Worm (Caenorhabditis elegans) whole organism, late embryonic: ENCODE data around the gene ZK154.6.

Experiments
- C08G9.2 ChIP-seq: sonication (generic microtip); optimal IDR thresholded peaks from 2 replicates; lab custom pipeline; 2016; ENCODE audit warnings: mild to moderate bottlenecking, missing genetic modification characterization, moderate library complexity, missing compliant biosample characterization
- C38D4.7 ChIP-seq: fragments of 200-800 bp; sonication (Bioruptor generic); optimal IDR thresholded peaks from 2 replicates; lab custom pipeline; 2018; ENCODE audit warnings: mild to moderate bottlenecking, missing genetic modification characterization, moderate library complexity, missing compliant biosample characterization
- T23F11.4 ChIP-seq: fragments of 200-800 bp; sonication (Bioruptor generic); optimal IDR thresholded peaks from 2 replicates; lab custom pipeline; 2018; ENCODE audit warnings: mild to moderate bottlenecking, missing genetic modification characterization, missing compliant biosample characterization
- Y22D7AL.16 ChIP-seq: sonication (generic microtip); optimal IDR thresholded peaks from 2 replicates; lab custom pipeline; 2016; ENCODE audit warnings: missing genetic modification characterization, missing compliant biosample characterization
- ahr-1 ChIP-seq: sonication (generic microtip); optimal IDR thresholded peaks from 2 replicates; lab custom pipeline; 2016; ENCODE audit warnings: missing genetic modification characterization, missing compliant biosample characterization
- ceh-18 ChIP-seq: sonication (generic microtip); optimal IDR thresholded peaks from 2 replicates; lab custom pipeline; 2016; ENCODE audit warnings: missing genetic modification characterization, missing compliant biosample characterization
- ceh-2 ChIP-seq: sonication (generic microtip); optimal IDR thresholded peaks from 2 replicates; lab custom pipeline; 2016; ENCODE audit warnings: missing genotype, missing genetic modification characterization, missing compliant biosample characterization
- ceh-22 ChIP-seq: sonication (generic microtip); optimal IDR thresholded peaks from 2 replicates; lab custom pipeline; 2017; ENCODE audit warnings: missing biosample characterization, missing genetic modification characterization
- ceh-24 ChIP-seq: sonication (generic microtip); optimal IDR thresholded peaks from 2 replicates; lab custom pipeline; 2016; ENCODE audit warnings: mild to moderate bottlenecking, missing genetic modification characterization, missing compliant biosample characterization
- ceh-30 ChIP-seq: fragments of 150-350 bp; optimal IDR thresholded peaks from 2 replicates; lab custom pipeline; 2014; ENCODE audit warnings: missing biosample characterization, missing genetic modification characterization
- ceh-31 ChIP-seq: sonication (generic microtip); optimal IDR thresholded peaks from 2 replicates; lab custom pipeline; 2016; ENCODE audit warnings: missing genetic modification characterization, missing compliant biosample characterization
- ceh-34 ChIP-seq: sonication (generic microtip); optimal IDR thresholded peaks from 2 replicates; lab custom pipeline; 2016; ENCODE audit warnings: mild to moderate bottlenecking, missing genetic modification characterization, missing compliant biosample characterization
- ceh-48 ChIP-seq: sonication (generic microtip); optimal IDR thresholded peaks from 2 replicates; lab custom pipeline; 2016; ENCODE audit warnings: missing genetic modification characterization, inconsistent platforms, missing compliant biosample characterization
- che-1 ChIP-seq: sonication (generic microtip); optimal IDR thresholded peaks from 2 replicates; lab custom pipeline; 2016; ENCODE audit warnings: mild to moderate bottlenecking, missing genetic modification characterization, missing compliant biosample characterization
- dmd-4 ChIP-seq: sonication (generic microtip); optimal IDR thresholded peaks from 2 replicates; lab custom pipeline; 2016; ENCODE audit warnings: borderline replicate concordance, missing genetic modification characterization, missing compliant biosample characterization
- dve-1 ChIP-seq: sonication (generic microtip); optimal IDR thresholded peaks from 2 replicates; lab custom pipeline; 2017; ENCODE audit warnings: antibody characterized with exemption, mild to moderate bottlenecking, missing genetic modification characterization, missing compliant biosample characterization
- elt-4 ChIP-seq: sonication (generic microtip); optimal IDR thresholded peaks from 2 replicates; lab custom pipeline; 2016; ENCODE audit warnings: missing genetic modification characterization, missing compliant biosample characterization
- ets-4 ChIP-seq: sonication (generic microtip); optimal IDR thresholded peaks from 2 replicates; lab custom pipeline; 2016; ENCODE audit warnings: missing genetic modification characterization, missing compliant biosample characterization
- fax-1 ChIP-seq: sonication (generic microtip); optimal IDR thresholded peaks from 2 replicates; lab custom pipeline; 2016; ENCODE audit warnings: missing genotype, missing genetic modification characterization, missing compliant biosample characterization
- hlh-30 ChIP-seq: sonication (generic microtip); optimal IDR thresholded peaks from 2 replicates; lab custom pipeline; 2017; ENCODE audit warnings: antibody characterized with exemption, missing genetic modification characterization, missing compliant biosample characterization; ENCODE audit not compliant: insufficient read depth
- hlh-8 ChIP-seq: sonication (generic microtip); optimal IDR thresholded peaks from 2 replicates; lab custom pipeline; 2016; ENCODE audit warnings: missing genotype, missing genetic modification characterization, missing compliant biosample characterization
- lim-6 ChIP-seq: sonication (generic microtip); optimal IDR thresholded peaks from 2 replicates; lab custom pipeline; 2016; ENCODE audit warnings: missing genetic modification characterization, missing compliant biosample characterization
- lin-11 ChIP-seq: fragments of 200-800 bp; sonication (Bioruptor generic); optimal IDR thresholded peaks from 2 replicates; lab custom pipeline; 2018; ENCODE audit warnings: mild to moderate bottlenecking, missing genetic modification characterization, missing compliant biosample characterization
- mec-3 ChIP-seq: sonication (generic microtip); optimal IDR thresholded peaks from 2 replicates; lab custom pipeline; 2016; ENCODE audit warnings: borderline replicate concordance, missing genetic modification characterization, missing compliant biosample characterization
- nfya-1 ChIP-seq: sonication (generic microtip); optimal IDR thresholded peaks from 2 replicates; lab custom pipeline; 2017; ENCODE audit warnings: missing genetic modification characterization, mild to moderate bottlenecking, missing compliant biosample characterization, antibody characterized with exemption, moderate library complexity
- npax-4 ChIP-seq: sonication (generic microtip); optimal IDR thresholded peaks from 2 replicates; lab custom pipeline; 2016; ENCODE audit warnings: missing genetic modification characterization, missing compliant biosample characterization
- odd-2 ChIP-seq: sonication (generic microtip); optimal IDR thresholded peaks from 2 replicates; lab custom pipeline; 2017; ENCODE audit warnings: antibody characterized with exemption, mild to moderate bottlenecking, missing genetic modification characterization, missing compliant biosample characterization
- pag-3 ChIP-seq: sonication (generic microtip); optimal IDR thresholded peaks from 2 replicates; lab custom pipeline; 2016; ENCODE audit warnings: missing compliant biosample characterization, missing genetic modification characterization, borderline replicate concordance
- pat-9 ChIP-seq: fragments of 200-800 bp; sonication (Bioruptor generic); optimal IDR thresholded peaks from 2 replicates; lab custom pipeline; 2018; ENCODE audit warnings: mild to moderate bottlenecking, missing genetic modification characterization, moderate library complexity, missing compliant biosample characterization
- pha-2 ChIP-seq: sonication (generic microtip); optimal IDR thresholded peaks from 2 replicates; lab custom pipeline; 2017; ENCODE audit warnings: mild to moderate bottlenecking, missing genetic modification characterization, missing compliant biosample characterization
- pha-4 ChIP-seq: fragments of 150-350 bp; optimal IDR thresholded peaks from 2 replicates; lab custom pipeline; 2018; ENCODE audit warnings: missing biosample characterization, missing genetic modification reagents, missing genetic modification characterization
- pqm-1 ChIP-seq: sonication (generic microtip); optimal IDR thresholded peaks from 2 replicates; lab custom pipeline; 2016; ENCODE audit warnings: missing genetic modification characterization, missing compliant biosample characterization
- ref-2 ChIP-seq: sonication (generic microtip); optimal IDR thresholded peaks from 2 replicates; lab custom pipeline; 2016; ENCODE audit warnings: missing genetic modification characterization, missing compliant biosample characterization
- sdc-2 ChIP-seq: sonication (generic microtip); optimal IDR thresholded peaks from 2 replicates; lab custom pipeline; 2016; ENCODE audit warnings: missing genotype, missing genetic modification characterization, missing compliant biosample characterization
- sox-2 ChIP-seq: fragments of 200-800 bp; sonication (Bioruptor generic); IDR thresholded peaks from 2 replicates; pipeline ENCODE4 v1.3.6; 2022; ENCODE audit warnings: missing genetic modification reagents, missing genetic modification characterization, missing compliant biosample characterization
- syd-9 ChIP-seq: sonication (generic microtip); optimal IDR thresholded peaks from 2 replicates; lab custom pipeline; 2016; ENCODE audit warnings: mild to moderate bottlenecking, missing genetic modification characterization, moderate library complexity, missing compliant biosample characterization
- tbx-2 ChIP-seq: sonication (generic microtip); optimal IDR thresholded peaks from 2 replicates; lab custom pipeline; 2016; ENCODE audit warnings: missing genetic modification characterization, missing compliant biosample characterization
- ttx-3 ChIP-seq: sonication (generic microtip); optimal IDR thresholded peaks from 2 replicates; lab custom pipeline; 2016; ENCODE audit warnings: missing genetic modification reagents, missing genetic modification characterization, missing compliant biosample characterization
- unc-3 ChIP-seq, 2 experiments: fragments of 200-800 bp in 1 of 2; sonication (Bioruptor generic) in 1 of 2; sonication (generic microtip) in 1 of 2; conservative IDR thresholded peaks in 1 of 2; optimal IDR thresholded peaks in 1 of 2; 2 replicates each; pipeline versions ENCODE4 v1.3.6 to Lab custom; 2016 to 2022; ENCODE audit warnings: missing compliant biosample characterization in 2 of 2, missing genetic modification characterization in 2 of 2, missing genetic modification reagents in 1 of 2
- unc-55 ChIP-seq: sonication (generic microtip); optimal IDR thresholded peaks from 2 replicates; lab custom pipeline; 2017; ENCODE audit warnings: missing biosample characterization, missing genetic modification reagents, missing genetic modification characterization
- unc-86 ChIP-seq: sonication (generic microtip); optimal IDR thresholded peaks from 2 replicates; lab custom pipeline; 2016; ENCODE audit warnings: missing genetic modification characterization, missing compliant biosample characterization
- zip-5 ChIP-seq: sonication (generic microtip); optimal IDR thresholded peaks from 2 replicates; lab custom pipeline; 2016; ENCODE audit warnings: missing genetic modification characterization, missing compliant biosample characterization

Gene ZK154.6

ce11 chrX:7793377-7794041 lies at the start of gene ZK154.6:
Gene ZK154.6 (minus strand): TSS chrX:7793563.
- TF ChIP-seq ceh-34 (tag; lab: Kevin White, UChicago) = no peak
- peak; percentile 16 for TF ChIP-seq nfya-1 (tag; lab: Kevin White, UChicago)
- TF ChIP-seq T23F11.4 (GFP tag; lab: Kevin White, UChicago) = no peak
- TF ChIP-seq ceh-2 (tag; lab: Kevin White, UChicago) = no peak
- no peak for TF ChIP-seq ceh-24
- TF ChIP-seq ceh-30 (tag; lab: Kevin White, UChicago) = no peak
- TF ChIP-seq che-1 (tag; lab: Kevin White, UChicago) = no peak
- TF ChIP-seq tbx-2 (tag; lab: Kevin White, UChicago) = no peak
- TF ChIP-seq ceh-48 (tag; lab: Kevin White, UChicago) = peak; percentile 57
- TF ChIP-seq hlh-8 = no peak
- peak; percentile 73 for TF ChIP-seq hlh-30 (tag; lab: Kevin White, UChicago)
- TF ChIP-seq pha-2 (tag; lab: Kevin White, UChicago) = no peak
- no peak for TF ChIP-seq C08G9.2 (tag; lab: Kevin White, UChicago)
- TF ChIP-seq, all 69 proteins: peak for 3

DNA sequence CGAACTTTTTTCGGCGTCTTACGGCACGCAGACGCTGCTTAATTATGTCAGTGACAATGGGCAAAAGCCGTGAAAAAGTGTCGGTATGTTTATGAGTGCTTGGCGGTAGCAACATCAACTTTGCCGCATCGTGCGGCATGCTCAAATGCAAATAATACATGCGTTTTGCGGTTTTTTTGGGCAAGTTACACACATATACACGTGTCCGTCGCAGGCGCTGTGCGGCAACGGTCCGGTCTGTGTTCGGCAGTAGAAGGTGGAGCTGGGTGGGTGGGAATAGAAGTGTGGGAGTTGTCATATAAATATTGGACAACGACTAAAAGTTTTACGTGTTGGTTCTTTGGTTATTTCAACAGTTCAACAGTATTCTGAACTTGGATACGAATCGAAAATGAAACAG lies 48.9 kb upstream of the ZK154.6 start, which contains the start of gene idpp-11:
TSS of gene idpp-11 (plus strand) at position 301 of the 400 bp plus-strand sequence.
- TF ChIP-seq ceh-22 (tag; lab: Kevin White, UChicago) (no peak), ref-2 (tag; lab: Kevin White, UChicago) (no peak), ceh-31 (tag; lab: Kevin White, UChicago) (no peak), ahr-1 (tag; lab: Kevin White, UChicago) (no peak), fax-1 (tag; lab: Kevin White, UChicago) (no peak), pag-3 (tag; lab: Kevin White, UChicago) (no peak), tbx-2 (tag; lab: Kevin White, UChicago) (no peak), ceh-48 (tag; lab: Kevin White, UChicago) (no peak), T23F11.4 (GFP tag; lab: Kevin White, UChicago) (no peak)

ce11 chrX:7839989-7840388 lies 46.6 kb upstream of the ZK154.6 start:
- TF ChIP-seq sox-2 = no peak
- no peak for TF ChIP-seq unc-86 (tag; lab: Kevin White, UChicago)
- no peak for TF ChIP-seq pha-4 (tag; lab: Kevin White, UChicago)
- TF ChIP-seq ttx-3 (tag; lab: Kevin White, UChicago) = no peak
- TF ChIP-seq odd-2 (tag; lab: Kevin White, UChicago) = no peak
- no peak for TF ChIP-seq pqm-1
- no peak for TF ChIP-seq C38D4.7 (GFP tag; lab: Kevin White, UChicago)
- no peak for TF ChIP-seq elt-4 (tag; lab: Kevin White, UChicago)
- no peak for TF ChIP-seq Y22D7AL.16 (tag; lab: Kevin White, UChicago)
- no peak for TF ChIP-seq fax-1 (tag; lab: Kevin White, UChicago)
- TF ChIP-seq pat-9 (tag; lab: Kevin White, UChicago) = no peak
- TF ChIP-seq sdc-2 (tag; lab: Kevin White, UChicago) = no peak
- no peak for TF ChIP-seq lim-6 (tag; lab: Kevin White, UChicago)
- no peak for TF ChIP-seq lin-11
- no peak for TF ChIP-seq unc-3 (GFP tag; conservative IDR thresholded peaks at IDR 0.05; lab: Robert Waterston, UW)
- no peak for TF ChIP-seq unc-3 (tag; optimal IDR thresholded peaks at IDR 0.05; lab: Kevin White, UChicago)
- TF ChIP-seq ceh-34 (tag; lab: Kevin White, UChicago) = no peak

DNA sequence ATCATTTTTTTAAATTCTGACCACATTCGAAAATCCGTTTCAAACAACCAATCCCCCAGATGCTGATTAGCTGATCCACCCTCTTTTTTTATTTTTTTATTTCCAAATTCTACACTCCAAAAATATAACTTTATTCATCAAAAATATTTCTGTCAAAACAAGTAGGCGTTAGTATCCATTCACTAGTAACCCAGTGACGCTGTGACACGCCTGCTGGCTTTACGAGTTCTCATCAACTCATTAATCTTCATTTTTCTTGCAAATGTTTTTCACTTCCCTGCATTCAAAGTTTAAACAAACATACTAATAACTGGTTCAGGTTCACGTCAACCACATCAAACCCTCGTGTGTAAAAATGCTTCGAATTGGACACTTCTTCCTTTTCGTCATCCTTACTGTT lies 45.2 kb upstream of the ZK154.6 start, which contains the start of gene nlp-101:
TSS of gene nlp-101 (plus strand) at position 301 of the 400 bp plus-strand sequence.
- TF ChIP-seq sox-2 (no peak), dmd-4 (tag; lab: Kevin White, UChicago) (no peak), ceh-2 (tag; lab: Kevin White, UChicago) (no peak), ceh-22 (tag; lab: Kevin White, UChicago) (no peak), ttx-3 (tag; lab: Kevin White, UChicago) (no peak), ets-4 (no peak), dve-1 (no peak), tbx-2 (tag; lab: Kevin White, UChicago) (no peak), fax-1 (tag; lab: Kevin White, UChicago) (no peak), lim-6 (tag; lab: Kevin White, UChicago) (no peak), nfya-1 (tag; lab: Kevin White, UChicago) (no peak), unc-55 (GFP tag; lab: Kevin White, UChicago) (no peak), mec-3 (no peak), pat-9 (tag; lab: Kevin White, UChicago) (no peak), pag-3 (tag; lab: Kevin White, UChicago) (no peak), npax-4 (tag; lab: Kevin White, UChicago) (no peak), zip-5 (tag; lab: Kevin White, UChicago) (no peak), syd-9 (tag; lab: Kevin White, UChicago) (no peak), ceh-34 (tag; lab: Kevin White, UChicago) (no peak), ceh-18 (tag; lab: Kevin White, UChicago) (no peak)
